Worm (Caenorhabditis elegans) whole organism, L2 larva: Measurements from ENCODE around the gene sru-31.

ENCODE experiments used
- ZK546.5 ChIP-seq: sonication (generic microtip); optimal IDR thresholded peaks from 2 replicates; lab custom pipeline; 2017; ENCODE audit warnings: missing biosample characterization, missing genetic modification characterization
- ama-1 ChIP-seq: fragments of 150-350 bp; optimal IDR thresholded peaks from 2 replicates; lab custom pipeline; 2018; ENCODE audit warnings: inconsistent platforms
- blmp-1 ChIP-seq: sonication (generic microtip); optimal IDR thresholded peaks from 2 replicates; lab custom pipeline; 2017; ENCODE audit warnings: missing genetic modification characterization, mild to moderate bottlenecking, missing compliant biosample characterization, antibody characterized with exemption, moderate library complexity; ENCODE audit not compliant: insufficient read depth
- elt-1 ChIP-seq: fragments of 150-350 bp; optimal IDR thresholded peaks from 2 replicates; lab custom pipeline; 2014; ENCODE audit warnings: missing biosample characterization, missing genetic modification characterization
- lin-39 ChIP-seq: fragments of 150-350 bp; optimal IDR thresholded peaks from 2 replicates; lab custom pipeline; 2014; ENCODE audit warnings: missing biosample characterization, missing genetic modification reagents, missing genetic modification characterization
- lsy-2 ChIP-seq, 2 experiments: fragments of 150-350 bp in 1 of 2; sonication (generic microtip) in 1 of 2; optimal IDR thresholded peaks; 2 replicates each; lab custom pipeline; 2014 to 2017; ENCODE audit warnings: missing biosample characterization in 2 of 2, missing genetic modification characterization in 2 of 2
- mdl-1 ChIP-seq, 2 experiments: fragments of 150-350 bp in 1 of 2; sonication (generic microtip) in 1 of 2; optimal IDR thresholded peaks; 2 replicates each; lab custom pipeline; 2017; ENCODE audit warnings: missing biosample characterization in 2 of 2, missing genetic modification characterization in 2 of 2
- nhr-237 ChIP-seq: fragments of 150-350 bp; optimal IDR thresholded peaks from 2 replicates; lab custom pipeline; 2014; ENCODE audit warnings: missing biosample characterization, missing genetic modification characterization
- unc-62 ChIP-seq: fragments of 150-350 bp; optimal IDR thresholded peaks from 2 replicates; lab custom pipeline; 2014; ENCODE audit warnings: missing biosample characterization, missing genetic modification reagents, missing genetic modification characterization

ce11 chrV:9796002-9796401 lies 20.5 kb upstream of the sru-31 start:
- TF ChIP-seq blmp-1 (tag; lab: Kevin White, UChicago) (no peak), nhr-237 (tag; lab: Kevin White, UChicago) (no peak), lsy-2 (tag; optimal IDR thresholded peaks at IDR 0.05; lab: Kevin White, UChicago) (no peak), elt-1 (no peak), unc-62 (no peak), mdl-1 (tag; optimal IDR thresholded peaks at IDR 0.05; lab: Kevin White, UChicago) (no peak), ama-1 (no peak), ZK546.5 (tag; lab: Kevin White, UChicago) (no peak), lin-39 (tag; lab: Kevin White, UChicago) (no peak)
